Fruit fly (Drosophila melanogaster): ENCODE data around the gene CG4066.
A peak's percentile ranks its signal among the peaks of the same experiment; 100 is the strongest.

The CG4066 gene

DNA sequence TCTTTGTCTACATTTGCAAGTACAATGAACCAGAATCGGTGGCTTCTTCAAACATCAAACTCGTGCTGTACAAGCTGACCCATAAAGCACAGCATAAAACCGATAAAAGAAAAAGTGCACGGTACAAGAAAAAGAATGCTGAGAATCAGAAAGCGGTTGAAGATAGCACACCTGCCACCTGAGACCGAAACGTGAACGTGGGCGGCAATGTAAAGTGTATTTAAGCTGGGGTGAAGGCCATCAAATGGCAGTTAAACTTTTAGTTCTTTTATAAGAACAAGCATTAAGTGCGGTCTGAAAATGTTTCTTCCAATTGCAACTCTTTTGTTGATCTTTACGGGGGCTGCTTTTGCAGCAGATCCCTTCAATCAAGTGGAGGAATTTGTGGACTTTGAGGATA is at the start of gene CG4066:
CG4066 (plus strand) TSS at position 301 of the 400 bp plus-strand sequence.
- no peak for TF ChIP-seq CG14655 (GFP tag; optimal IDR thresholded peaks at IDR 0.05)
- TF ChIP-seq rn (GFP tag; IDR thresholded peaks at IDR 0.05), result no peak
- no peak for TF ChIP-seq CG9948 (tag; optimal IDR thresholded peaks at IDR 0.05)
- no peak for TF ChIP-seq fd96Ca (GFP tag; IDR thresholded peaks at IDR 0.05)
- TF ChIP-seq gl (tag; optimal IDR thresholded peaks at IDR 0.05), result no peak
- no peak for TF ChIP-seq EcR (GFP tag; optimal IDR thresholded peaks at IDR 0.05)
- TF ChIP-seq CG12605 (GFP tag; IDR thresholded peaks at IDR 0.05), result no peak
- no peak for TF ChIP-seq CG8301 (tag; optimal IDR thresholded peaks at IDR 0.05)
- TF ChIP-seq CG15710 (tag; optimal IDR thresholded peaks at IDR 0.05), result no peak
- no peak for TF ChIP-seq CG10348 (GFP tag; IDR thresholded peaks at IDR 0.05)
- no peak for TF ChIP-seq Pif1A (GFP tag; optimal IDR thresholded peaks at IDR 0.05)
- TF ChIP-seq CG17806 (tag; optimal IDR thresholded peaks at IDR 0.05), result no peak
- TF ChIP-seq CG34367 (tag; optimal IDR thresholded peaks at IDR 0.05), result no peak
- no peak for TF ChIP-seq Ets98B (GFP tag; IDR thresholded peaks at IDR 0.05)
- TF ChIP-seq CG13204 (GFP tag; optimal IDR thresholded peaks at IDR 0.05), result no peak
- no peak for TF ChIP-seq D1 (tag; optimal IDR thresholded peaks at IDR 0.05)
- no peak for TF ChIP-seq Pif1B (GFP tag; optimal IDR thresholded peaks at IDR 0.05)
- TF ChIP-seq CG4496 (GFP tag; IDR thresholded peaks at IDR 0.05), result no peak
- no peak for TF ChIP-seq CG32121 (GFP tag; IDR thresholded peaks at IDR 0.05)
- no peak for TF ChIP-seq CG8159 (tag; optimal IDR thresholded peaks at IDR 0.05)

DNA sequence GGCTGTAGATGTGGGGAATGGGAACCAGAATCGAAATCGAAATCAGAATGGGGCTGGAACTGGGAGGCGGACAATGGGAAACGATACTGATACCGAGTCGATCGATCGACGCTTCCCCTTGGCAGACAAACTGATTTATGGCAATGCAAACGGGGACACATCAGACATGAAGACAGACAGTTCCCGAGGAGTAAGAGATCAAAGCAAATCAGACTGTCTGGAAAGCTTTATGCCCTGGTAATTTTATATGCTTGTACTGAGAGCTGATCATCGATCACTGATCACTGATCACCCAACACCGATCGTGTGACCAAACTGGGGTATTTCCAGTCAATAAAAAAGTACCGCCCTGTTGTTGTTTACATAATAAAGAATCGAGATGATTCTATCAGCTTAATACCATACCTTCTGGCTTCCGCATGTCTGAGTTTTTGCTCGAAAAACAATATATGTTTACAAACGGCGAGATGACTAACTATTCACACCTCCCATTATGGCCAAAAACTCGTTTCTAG is 41.2 kb upstream of the CG4066 start:
- TF ChIP-seq CG14655 (GFP tag; optimal IDR thresholded peaks at IDR 0.05) (no peak), CG4496 (GFP tag; IDR thresholded peaks at IDR 0.05) (no peak), EcR (GFP tag; optimal IDR thresholded peaks at IDR 0.05) (no peak), CG9948 (tag; optimal IDR thresholded peaks at IDR 0.05) (no peak), CG32121 (GFP tag; IDR thresholded peaks at IDR 0.05) (no peak), CG8159 (tag; optimal IDR thresholded peaks at IDR 0.05) (no peak), CG15710 (tag; optimal IDR thresholded peaks at IDR 0.05) (no peak), gl (tag; optimal IDR thresholded peaks at IDR 0.05) (no peak), Ets98B (GFP tag; IDR thresholded peaks at IDR 0.05) (no peak), CG12605 (GFP tag; IDR thresholded peaks at IDR 0.05) (no peak), CG34367 (tag; optimal IDR thresholded peaks at IDR 0.05) (no peak), rn (GFP tag; IDR thresholded peaks at IDR 0.05) (no peak), Snoo (tag; optimal IDR thresholded peaks at IDR 0.05) (no peak), D1 (tag; optimal IDR thresholded peaks at IDR 0.05) (no peak), CG17806 (tag; optimal IDR thresholded peaks at IDR 0.05) (no peak), fd96Ca (GFP tag; IDR thresholded peaks at IDR 0.05) (no peak), CG13204 (GFP tag; optimal IDR thresholded peaks at IDR 0.05) (no peak), CG8301 (tag; optimal IDR thresholded peaks at IDR 0.05) (no peak), CG10348 (GFP tag; IDR thresholded peaks at IDR 0.05) (no peak)

- no peak for TF ChIP-seq CG8301 (tag; optimal IDR thresholded peaks at IDR 0.05)
- no peak for TF ChIP-seq fd96Ca (GFP tag; IDR thresholded peaks at IDR 0.05)
- TF ChIP-seq CG10348 (GFP tag; IDR thresholded peaks at IDR 0.05), result no peak
- no peak for TF ChIP-seq CG12605 (GFP tag; IDR thresholded peaks at IDR 0.05)
- TF ChIP-seq Pif1B (GFP tag; optimal IDR thresholded peaks at IDR 0.05), result no peak
- TF ChIP-seq Pif1A (GFP tag; optimal IDR thresholded peaks at IDR 0.05), result no peak
- no peak for TF ChIP-seq CG4496 (GFP tag; IDR thresholded peaks at IDR 0.05)
- TF ChIP-seq CG8159 (tag; optimal IDR thresholded peaks at IDR 0.05), result no peak
- TF ChIP-seq CG34367 (tag; optimal IDR thresholded peaks at IDR 0.05), result no peak
- no peak for TF ChIP-seq CG14655 (GFP tag; optimal IDR thresholded peaks at IDR 0.05)
- no peak for TF ChIP-seq rn (GFP tag; IDR thresholded peaks at IDR 0.05)
These were observed 40.6 kb upstream of the CG4066 start, which contains the start of gene CG17738 for dm6 chr3R:12270590-12270989. Gene CG17738 (plus strand): TSS chr3R:12270890.

- TF ChIP-seq CG14655 (GFP tag; optimal IDR thresholded peaks at IDR 0.05) (no peak), Pif1A (GFP tag; optimal IDR thresholded peaks at IDR 0.05) (no peak), rn (GFP tag; IDR thresholded peaks at IDR 0.05) (no peak), CG12605 (GFP tag; IDR thresholded peaks at IDR 0.05) (no peak), CG34367 (tag; optimal IDR thresholded peaks at IDR 0.05) (no peak), CG32121 (GFP tag; IDR thresholded peaks at IDR 0.05) (no peak), gl (tag; optimal IDR thresholded peaks at IDR 0.05) (no peak), CG13204 (GFP tag; optimal IDR thresholded peaks at IDR 0.05) (no peak), CG4496 (GFP tag; IDR thresholded peaks at IDR 0.05) (no peak), CG8301 (tag; optimal IDR thresholded peaks at IDR 0.05) (no peak), CG15710 (tag; optimal IDR thresholded peaks at IDR 0.05) (no peak), CG17806 (tag; optimal IDR thresholded peaks at IDR 0.05) (no peak), Pif1B (GFP tag; optimal IDR thresholded peaks at IDR 0.05) (no peak)
These were observed 38.3 kb upstream of the CG4066 start, which contains the start of gene Sfp87B for dm6 chr3R:12272826-12273225. Gene Sfp87B (plus strand): TSS chr3R:12273126.

DNA sequence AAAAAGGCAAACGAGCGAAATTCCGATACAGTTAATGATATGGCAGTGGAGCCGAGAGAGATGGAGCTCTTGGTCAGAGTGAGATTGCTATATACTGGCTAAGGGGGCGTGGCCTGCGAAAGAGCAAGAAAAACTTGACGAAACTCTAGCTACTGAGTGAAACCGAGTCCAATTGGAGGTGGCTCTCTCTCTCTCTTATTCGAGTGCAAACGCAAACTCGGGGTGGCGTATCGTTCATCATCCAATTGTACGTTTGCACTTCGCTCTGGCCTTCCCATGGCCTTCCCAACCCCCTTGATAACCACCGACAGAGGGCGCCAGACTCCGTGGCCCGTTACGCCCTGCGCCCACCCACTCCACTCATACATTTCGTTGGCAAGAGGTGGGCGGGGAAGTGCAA is 32.1 kb upstream of the CG4066 start:
- TF ChIP-seq rn (GFP tag; IDR thresholded peaks at IDR 0.05), result no peak
- peak; percentile 3 for TF ChIP-seq CG13204 (GFP tag; optimal IDR thresholded peaks at IDR 0.05)
- peak; percentile 20 for TF ChIP-seq EcR (GFP tag; optimal IDR thresholded peaks at IDR 0.05)

- TF ChIP-seq EcR (GFP tag; optimal IDR thresholded peaks at IDR 0.05), result peak; percentile 92
- TF ChIP-seq CG32121 (GFP tag; IDR thresholded peaks at IDR 0.05), result peak; percentile 61
- TF ChIP-seq rn (GFP tag; IDR thresholded peaks at IDR 0.05), result no peak
- peak; percentile 42 for TF ChIP-seq CG13204 (GFP tag; optimal IDR thresholded peaks at IDR 0.05)
- peak; percentile 47; the same call in 1 of the 2 replicates for TF ChIP-seq CG12605 (GFP tag; IDR thresholded peaks at IDR 0.05)
- peak; percentile 25; the same call in 1 of the 2 replicates for TF ChIP-seq Ets98B (GFP tag; IDR thresholded peaks at IDR 0.05)
- no peak for TF ChIP-seq Snoo (tag; optimal IDR thresholded peaks at IDR 0.05)
These were observed 30.3 kb upstream of the CG4066 start for dm6 chr3R:12280729-12281342.

Data from whole organism, pupa.